Worm (Caenorhabditis elegans) whole organism, mixed stage, embryonic: ENCODE measurements around the gene dab-1.
A peak's percentile ranks its signal among the peaks of the same experiment; 100 is the strongest.

Source experiments
- blmp-1 ChIP-seq: fragments of 150-350 bp; optimal IDR thresholded peaks from 2 replicates; lab custom pipeline; 2014; ENCODE audit warnings: missing biosample characterization, missing genetic modification characterization
- ceh-39 ChIP-seq: fragments of 150-350 bp; optimal IDR thresholded peaks from 2 replicates; lab custom pipeline; 2014; ENCODE audit warnings: missing biosample characterization, missing genetic modification characterization
- cnd-1 ChIP-seq: fragments of 200-800 bp; sonication (Bioruptor generic); optimal IDR thresholded peaks from 2 replicates; lab custom pipeline; 2018; ENCODE audit warnings: mild to moderate bottlenecking, missing genetic modification characterization, missing compliant biosample characterization
- elt-1 ChIP-seq: sonication (generic microtip); optimal IDR thresholded peaks from 2 replicates; lab custom pipeline; 2017; ENCODE audit warnings: missing genetic modification characterization, mild to moderate bottlenecking, missing compliant biosample characterization, antibody characterized with exemption, moderate library complexity, borderline replicate concordance; ENCODE audit not compliant: insufficient read depth
- elt-3 ChIP-seq: fragments of 150-350 bp; optimal IDR thresholded peaks from 2 replicates; lab custom pipeline; 2014; ENCODE audit warnings: missing biosample characterization, missing genetic modification characterization
- mab-5 ChIP-seq: fragments of 150-350 bp; optimal IDR thresholded peaks from 2 replicates; lab custom pipeline; 2014; ENCODE audit warnings: missing biosample characterization, missing genetic modification characterization
- nhr-12 ChIP-seq: fragments of 150-350 bp; optimal IDR thresholded peaks from 2 replicates; lab custom pipeline; 2014; ENCODE audit warnings: missing biosample characterization, missing genetic modification characterization
- nhr-237 ChIP-seq: fragments of 150-350 bp; optimal IDR thresholded peaks from 2 replicates; lab custom pipeline; 2014; ENCODE audit warnings: missing biosample characterization, missing genetic modification characterization
- nhr-28 ChIP-seq: fragments of 150-350 bp; optimal IDR thresholded peaks from 2 replicates; lab custom pipeline; 2014; ENCODE audit warnings: missing biosample characterization, missing genetic modification characterization
- snpc-4 ChIP-seq: fragments of 150-350 bp; optimal IDR thresholded peaks from 2 replicates; lab custom pipeline; 2014; ENCODE audit warnings: missing biosample characterization, missing genetic modification characterization
- sptf-1 ChIP-seq: sonication (generic microtip); optimal IDR thresholded peaks from 2 replicates; lab custom pipeline; 2017; ENCODE audit warnings: mild to moderate bottlenecking, missing genetic modification characterization, moderate library complexity, missing compliant biosample characterization
- unc-39 ChIP-seq: fragments of 150-350 bp; optimal IDR thresholded peaks from 2 replicates; lab custom pipeline; 2014; ENCODE audit warnings: missing biosample characterization, missing genetic modification characterization
- unc-62 ChIP-seq: fragments of 150-350 bp; optimal IDR thresholded peaks from 2 replicates; lab custom pipeline; 2014; ENCODE audit warnings: missing biosample characterization, missing genetic modification reagents, missing genetic modification characterization

- TF ChIP-seq mab-5: peak; percentile 70
- TF ChIP-seq unc-62 (GFP tag; lab: Kevin White, UChicago): peak; percentile 86
- TF ChIP-seq nhr-237: peak; percentile 96
- TF ChIP-seq snpc-4 (tag; lab: Kevin White, UChicago): no peak
- peak; percentile 40 for TF ChIP-seq blmp-1 (tag; lab: Kevin White, UChicago)
- no peak for TF ChIP-seq nhr-28
- no peak for TF ChIP-seq nhr-12
- TF ChIP-seq unc-39 (tag; lab: Kevin White, UChicago): no peak
- peak; percentile 91 for TF ChIP-seq ceh-39 (tag; lab: Kevin White, UChicago)
- TF ChIP-seq elt-3 (tag; lab: Kevin White, UChicago): no peak
- TF ChIP-seq cnd-1 (tag; lab: Kevin White, UChicago): peak; percentile 96
- peak; percentile 67 for TF ChIP-seq sptf-1 (tag; lab: Kevin White, UChicago)
- TF ChIP-seq elt-1 (tag; lab: Kevin White, UChicago): no peak
Observed at ce11 chrII:8185016-8185493, 37.1 kb upstream of the dab-1 start, which contains the start of the genes mig-5 and cct-1.
